Fruit fly (Drosophila melanogaster) whole organism, wandering third instar larva: ENCODE results near the gene Hr4.

Experiments
- GATAd ChIP-seq: sonication (Bioruptor generic); optimal IDR thresholded peaks from 2 replicates; lab custom pipeline; 2016; ENCODE audit warnings: missing biosample characterization, missing genetic modification characterization
- Hr83 ChIP-seq: fragments of 200-300 bp; sonication (Bioruptor generic); optimal IDR thresholded peaks from 2 replicates; lab custom pipeline; 2016; ENCODE audit warnings: missing biosample characterization, mild to moderate bottlenecking, missing genetic modification characterization, moderate library complexity; ENCODE audit not compliant: poor library complexity, severe bottlenecking
- OdsH ChIP-seq: fragments of 200-800 bp; sonication (Bioruptor generic); optimal IDR thresholded peaks from 2 replicates; lab custom pipeline; 2016; ENCODE audit warnings: missing biosample characterization, mild to moderate bottlenecking, missing genetic modification characterization
- Rel ChIP-seq, 2 experiments: fragments of 200-800 bp; sonication (Bioruptor generic) in 1 of 2; optimal IDR thresholded peaks; 2 replicates in 1 of 2; 3 replicates in 1 of 2; lab custom pipeline; 2016 to 2019; ENCODE audit warnings: mild to moderate bottlenecking in 2 of 2, missing biosample characterization in 2 of 2, missing genetic modification characterization in 2 of 2, moderate library complexity in 1 of 2
- Sp1 ChIP-seq: fragments of 200-800 bp; sonication (Bioruptor generic); optimal IDR thresholded peaks from 3 replicates; lab custom pipeline; 2019; ENCODE audit warnings: missing biosample characterization, mild to moderate bottlenecking, missing genetic modification characterization, moderate library complexity
- Vsx2 ChIP-seq: fragments of 200-300, 225-300 bp; sonication (Bioruptor generic); optimal IDR thresholded peaks from 2 replicates; lab custom pipeline; 2018; ENCODE audit warnings: missing biosample characterization, missing genetic modification characterization; ENCODE audit not compliant: partially characterized antibody
- dmrt93B ChIP-seq: fragments of 200-800 bp; sonication (Bioruptor generic); optimal IDR thresholded peaks from 2 replicates; lab custom pipeline; 2018; ENCODE audit warnings: missing biosample characterization, mild to moderate bottlenecking, missing genetic modification characterization
- h ChIP-seq: fragments of 200-800 bp; sonication (Bioruptor generic); optimal IDR thresholded peaks from 3 replicates; lab custom pipeline; 2016; ENCODE audit warnings: missing biosample characterization, mild to moderate bottlenecking, missing genetic modification characterization
- jim ChIP-seq: fragments of 175-275, 200-325 bp; sonication (Bioruptor generic); optimal IDR thresholded peaks from 2 replicates; lab custom pipeline; 2016; ENCODE audit warnings: missing biosample characterization, mild to moderate bottlenecking, missing genetic modification characterization
- pan ChIP-seq: fragments of >200 bp; optimal IDR thresholded peaks from 2 replicates; lab custom pipeline; 2017
- psq ChIP-seq: fragments of 200-800 bp; sonication (Bioruptor generic); optimal IDR thresholded peaks from 3 replicates; lab custom pipeline; 2017; ENCODE audit warnings: missing biosample characterization, mild to moderate bottlenecking, missing genetic modification characterization, moderate library complexity
- usp ChIP-seq: fragments of >200 bp; optimal IDR thresholded peaks from 2 replicates; lab custom pipeline; 2017; ENCODE audit warnings: missing biosample characterization, missing genetic modification characterization

DNA sequence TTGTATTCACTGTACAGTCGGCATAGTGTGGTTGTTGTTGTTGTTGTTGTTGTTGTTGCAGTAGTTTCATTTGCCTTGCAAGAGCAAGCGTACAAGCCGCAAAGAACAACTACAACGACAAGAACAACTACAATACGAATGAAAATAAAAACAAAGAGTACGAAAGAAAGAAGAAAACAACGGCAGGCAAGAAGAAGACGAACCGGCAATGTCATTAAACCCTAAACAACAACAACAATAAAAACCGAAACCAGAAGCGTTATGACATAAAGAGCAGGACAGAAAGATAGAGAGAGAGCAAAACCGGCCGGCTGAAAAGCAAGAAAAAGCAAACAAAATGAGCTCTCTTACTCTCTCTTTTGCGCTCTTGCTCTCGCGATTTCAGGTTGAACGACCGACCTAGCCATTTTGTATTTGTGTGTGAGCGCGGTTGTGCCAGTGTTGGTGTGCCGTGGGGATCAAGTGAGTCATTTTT is 6.2 kb downstream of the Hr4 start:
- TF ChIP-seq GATAd (GFP tag; lab: Kevin White, UChicago) (no peak), usp (GFP tag; lab: Kevin White, UChicago) (no peak), OdsH (no peak), jim (GFP tag; lab: Kevin White, UChicago) (no peak), h (GFP tag; lab: Kevin White, UChicago) (no peak), Sp1 (GFP tag; lab: Kevin White, UChicago) (no peak), Hr83 (GFP tag; lab: Kevin White, UChicago) (no peak), psq (GFP tag; lab: Kevin White, UChicago) (peak; percentile 75), dmrt93B (GFP tag; lab: Kevin White, UChicago) (no peak), Vsx2 (GFP tag; lab: Kevin White, UChicago) (no peak), Rel (GFP tag; optimal IDR thresholded peaks at IDR 0.05; lab: Kevin White, UChicago) (no peak), Rel (tag; optimal IDR thresholded peaks at IDR 0.05; lab: Kevin White, UChicago) (no peak), pan (lab: Kevin White, UChicago) (no peak)
